Worm (Caenorhabditis elegans) whole organism, late embryonic: ENCODE measurements around the gene aman-1.

ENCODE experiments used
- ceh-22 ChIP-seq: sonication (generic microtip); optimal IDR thresholded peaks from 2 replicates; lab custom pipeline; 2017; ENCODE audit warnings: missing biosample characterization, missing genetic modification characterization
- elt-2 ChIP-seq: sonication (generic microtip); optimal IDR thresholded peaks from 2 replicates; lab custom pipeline; 2016; ENCODE audit warnings: missing genetic modification reagents, missing genetic modification characterization, missing compliant biosample characterization
- hlh-30 ChIP-seq: sonication (generic microtip); optimal IDR thresholded peaks from 2 replicates; lab custom pipeline; 2017; ENCODE audit warnings: antibody characterized with exemption, missing genetic modification characterization, missing compliant biosample characterization; ENCODE audit not compliant: insufficient read depth
- pax-1 ChIP-seq: fragments of 150-350 bp; optimal IDR thresholded peaks from 2 replicates; lab custom pipeline; 2014; ENCODE audit warnings: missing biosample characterization, missing genetic modification characterization
- sox-4 ChIP-seq: sonication (generic microtip); optimal IDR thresholded peaks from 2 replicates; lab custom pipeline; 2017; ENCODE audit warnings: mild to moderate bottlenecking, missing genetic modification characterization, inconsistent platforms, missing compliant biosample characterization

DNA sequence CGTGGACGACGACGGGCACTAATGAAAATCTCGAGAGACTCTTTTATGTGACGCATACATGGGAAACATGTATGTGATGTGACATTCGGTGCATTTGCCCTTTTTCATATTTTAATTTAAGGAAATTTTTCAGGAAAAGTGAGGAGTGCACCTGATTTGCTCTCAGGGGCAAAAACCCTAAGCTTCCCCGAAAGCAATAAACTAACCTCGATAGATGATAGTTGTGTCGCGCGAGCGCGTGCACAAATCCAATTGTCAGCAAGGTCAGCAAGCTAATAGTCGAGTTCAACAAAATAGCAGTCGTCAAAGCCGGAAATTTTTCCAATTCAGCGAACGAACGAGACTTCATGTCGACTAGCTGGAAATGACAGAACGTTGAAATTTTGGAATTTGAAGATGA is 14.8 kb upstream of the aman-1 start:
- no peak for TF ChIP-seq sox-4 (tag; lab: Kevin White, UChicago)
- no peak for TF ChIP-seq pax-1 (tag; lab: Kevin White, UChicago)
- no peak for TF ChIP-seq hlh-30 (tag; lab: Kevin White, UChicago)
- no peak for TF ChIP-seq elt-2 (tag; lab: Kevin White, UChicago)
- TF ChIP-seq ceh-22 (tag; lab: Kevin White, UChicago): no peak
